Worm (Caenorhabditis elegans) whole organism, late embryonic: ENCODE measurements around the gene E02C12.12.
"Not testable (repeated sequence)": the region's sequence is repeated elsewhere in the genome, so short reads cannot be mapped to it uniquely, and the experiment has no call there.

Experiments
- K09A11.1 ChIP-seq: sonication (generic microtip); optimal IDR thresholded peaks from 2 replicates; lab custom pipeline; 2017; ENCODE audit warnings: antibody characterized with exemption, mild to moderate bottlenecking, missing genetic modification characterization, missing compliant biosample characterization; ENCODE audit not compliant: insufficient read depth
- Y22D7AL.16 ChIP-seq: sonication (generic microtip); optimal IDR thresholded peaks from 2 replicates; lab custom pipeline; 2016; ENCODE audit warnings: missing genetic modification characterization, missing compliant biosample characterization
- ama-1 ChIP-seq: fragments of 150-350 bp; optimal IDR thresholded peaks from 2 replicates; lab custom pipeline; 2014
- ceh-19 ChIP-seq: fragments of 200-800 bp; sonication (Bioruptor generic); optimal IDR thresholded peaks from 2 replicates; lab custom pipeline; 2018; ENCODE audit warnings: mild to moderate bottlenecking, missing genetic modification characterization, missing compliant biosample characterization
- ceh-22 ChIP-seq: sonication (generic microtip); optimal IDR thresholded peaks from 2 replicates; lab custom pipeline; 2017; ENCODE audit warnings: missing biosample characterization, missing genetic modification characterization
- ceh-24 ChIP-seq: sonication (generic microtip); optimal IDR thresholded peaks from 2 replicates; lab custom pipeline; 2016; ENCODE audit warnings: mild to moderate bottlenecking, missing genetic modification characterization, missing compliant biosample characterization
- ceh-31 ChIP-seq: sonication (generic microtip); optimal IDR thresholded peaks from 2 replicates; lab custom pipeline; 2016; ENCODE audit warnings: missing genetic modification characterization, missing compliant biosample characterization
- ceh-34 ChIP-seq: sonication (generic microtip); optimal IDR thresholded peaks from 2 replicates; lab custom pipeline; 2016; ENCODE audit warnings: mild to moderate bottlenecking, missing genetic modification characterization, missing compliant biosample characterization
- ceh-48 ChIP-seq: sonication (generic microtip); optimal IDR thresholded peaks from 2 replicates; lab custom pipeline; 2016; ENCODE audit warnings: missing genetic modification characterization, inconsistent platforms, missing compliant biosample characterization
- ceh-6 ChIP-seq: fragments of 200-800 bp; sonication (Bioruptor generic); optimal IDR thresholded peaks from 2 replicates; lab custom pipeline; 2018; ENCODE audit warnings: mild to moderate bottlenecking, missing genetic modification characterization, missing compliant biosample characterization
- ceh-9 ChIP-seq: sonication (generic microtip); optimal IDR thresholded peaks from 2 replicates; lab custom pipeline; 2016; ENCODE audit warnings: mild to moderate bottlenecking, missing genetic modification characterization, inconsistent platforms, missing compliant biosample characterization
- che-1 ChIP-seq: sonication (generic microtip); optimal IDR thresholded peaks from 2 replicates; lab custom pipeline; 2016; ENCODE audit warnings: mild to moderate bottlenecking, missing genetic modification characterization, missing compliant biosample characterization
- dmd-4 ChIP-seq: sonication (generic microtip); optimal IDR thresholded peaks from 2 replicates; lab custom pipeline; 2016; ENCODE audit warnings: borderline replicate concordance, missing genetic modification characterization, missing compliant biosample characterization
- dve-1 ChIP-seq: sonication (generic microtip); optimal IDR thresholded peaks from 2 replicates; lab custom pipeline; 2017; ENCODE audit warnings: antibody characterized with exemption, mild to moderate bottlenecking, missing genetic modification characterization, missing compliant biosample characterization
- elt-4 ChIP-seq: sonication (generic microtip); optimal IDR thresholded peaks from 2 replicates; lab custom pipeline; 2016; ENCODE audit warnings: missing genetic modification characterization, missing compliant biosample characterization
- ets-4 ChIP-seq: sonication (generic microtip); optimal IDR thresholded peaks from 2 replicates; lab custom pipeline; 2016; ENCODE audit warnings: missing genetic modification characterization, missing compliant biosample characterization
- fax-1 ChIP-seq: sonication (generic microtip); optimal IDR thresholded peaks from 2 replicates; lab custom pipeline; 2016; ENCODE audit warnings: missing genotype, missing genetic modification characterization, missing compliant biosample characterization
- fkh-10 ChIP-seq: fragments of 150-350 bp; optimal IDR thresholded peaks from 2 replicates; lab custom pipeline; 2014; ENCODE audit warnings: missing biosample characterization, missing genetic modification reagents, missing genetic modification characterization
- fkh-6 ChIP-seq: sonication (generic microtip); optimal IDR thresholded peaks from 2 replicates; lab custom pipeline; 2016; ENCODE audit warnings: missing genetic modification characterization, missing compliant biosample characterization
- gmeb-2 ChIP-seq: sonication (generic microtip); optimal IDR thresholded peaks from 2 replicates; lab custom pipeline; 2016; ENCODE audit warnings: missing genetic modification characterization, inconsistent platforms, missing compliant biosample characterization
- hlh-13 ChIP-seq: fragments of 200-800 bp; sonication (Bioruptor generic); optimal IDR thresholded peaks from 2 replicates; lab custom pipeline; 2018; ENCODE audit warnings: mild to moderate bottlenecking, missing genetic modification characterization, missing compliant biosample characterization
- hlh-15 ChIP-seq: sonication (generic microtip); optimal IDR thresholded peaks from 2 replicates; lab custom pipeline; 2016; ENCODE audit warnings: missing genetic modification characterization, missing compliant biosample characterization
- hlh-6 ChIP-seq: sonication (generic microtip); optimal IDR thresholded peaks from 2 replicates; lab custom pipeline; 2016; ENCODE audit warnings: missing genotype, missing genetic modification characterization, missing compliant biosample characterization
- lim-6 ChIP-seq: sonication (generic microtip); optimal IDR thresholded peaks from 2 replicates; lab custom pipeline; 2016; ENCODE audit warnings: missing genetic modification characterization, missing compliant biosample characterization
- lin-11 ChIP-seq: fragments of 200-800 bp; sonication (Bioruptor generic); optimal IDR thresholded peaks from 2 replicates; lab custom pipeline; 2018; ENCODE audit warnings: mild to moderate bottlenecking, missing genetic modification characterization, missing compliant biosample characterization
- mec-3 ChIP-seq: sonication (generic microtip); optimal IDR thresholded peaks from 2 replicates; lab custom pipeline; 2016; ENCODE audit warnings: borderline replicate concordance, missing genetic modification characterization, missing compliant biosample characterization
- odd-2 ChIP-seq: sonication (generic microtip); optimal IDR thresholded peaks from 2 replicates; lab custom pipeline; 2017; ENCODE audit warnings: antibody characterized with exemption, mild to moderate bottlenecking, missing genetic modification characterization, missing compliant biosample characterization
- pat-9 ChIP-seq: fragments of 200-800 bp; sonication (Bioruptor generic); optimal IDR thresholded peaks from 2 replicates; lab custom pipeline; 2018; ENCODE audit warnings: mild to moderate bottlenecking, missing genetic modification characterization, moderate library complexity, missing compliant biosample characterization
- pax-1 ChIP-seq: fragments of 150-350 bp; optimal IDR thresholded peaks from 2 replicates; lab custom pipeline; 2014; ENCODE audit warnings: missing biosample characterization, missing genetic modification characterization
- pha-2 ChIP-seq: sonication (generic microtip); optimal IDR thresholded peaks from 2 replicates; lab custom pipeline; 2017; ENCODE audit warnings: mild to moderate bottlenecking, missing genetic modification characterization, missing compliant biosample characterization
- rnt-1 ChIP-seq: sonication (generic microtip); optimal IDR thresholded peaks from 2 replicates; lab custom pipeline; 2016; ENCODE audit warnings: missing genetic modification characterization, missing compliant biosample characterization
- sox-2 ChIP-seq: fragments of 200-800 bp; sonication (Bioruptor generic); IDR thresholded peaks from 2 replicates; pipeline ENCODE4 v1.3.6; 2022; ENCODE audit warnings: missing genetic modification reagents, missing genetic modification characterization, missing compliant biosample characterization
- sox-4 ChIP-seq: sonication (generic microtip); optimal IDR thresholded peaks from 2 replicates; lab custom pipeline; 2017; ENCODE audit warnings: mild to moderate bottlenecking, missing genetic modification characterization, inconsistent platforms, missing compliant biosample characterization
- tbx-7 ChIP-seq: sonication (generic microtip); optimal IDR thresholded peaks from 2 replicates; lab custom pipeline; 2016; ENCODE audit warnings: missing genotype, missing genetic modification characterization, missing compliant biosample characterization
- ttx-3 ChIP-seq: sonication (generic microtip); optimal IDR thresholded peaks from 2 replicates; lab custom pipeline; 2016; ENCODE audit warnings: missing genetic modification reagents, missing genetic modification characterization, missing compliant biosample characterization
- unc-3 ChIP-seq, 2 experiments: fragments of 200-800 bp in 1 of 2; sonication (Bioruptor generic) in 1 of 2; sonication (generic microtip) in 1 of 2; conservative IDR thresholded peaks in 1 of 2; optimal IDR thresholded peaks in 1 of 2; 2 replicates each; pipeline versions ENCODE4 v1.3.6 to Lab custom; 2016 to 2022; ENCODE audit warnings: missing compliant biosample characterization in 2 of 2, missing genetic modification characterization in 2 of 2, missing genetic modification reagents in 1 of 2
- zip-5 ChIP-seq: sonication (generic microtip); optimal IDR thresholded peaks from 2 replicates; lab custom pipeline; 2016; ENCODE audit warnings: missing genetic modification characterization, missing compliant biosample characterization

Gene E02C12.12

ce11 chrV:9384359-9384758 lies 2.2 kb upstream of the E02C12.12 start:
- TF ChIP-seq ama-1 (lab: Kevin White, UChicago) (no peak), rnt-1 (tag; lab: Kevin White, UChicago) (no peak), lim-6 (tag; lab: Kevin White, UChicago) (no peak), pax-1 (tag; lab: Kevin White, UChicago) (no peak), ceh-6 (GFP tag; lab: Kevin White, UChicago) (no peak)
- TF ChIP-seq, all 69 proteins: peak for 0

- TF ChIP-seq K09A11.1 (no peak), sox-4 (tag; lab: Kevin White, UChicago) (no peak), tbx-7 (tag; lab: Kevin White, UChicago) (no peak), ceh-34 (no peak), che-1 (tag; lab: Kevin White, UChicago) (no peak), fkh-6 (no peak), rnt-1 (tag; lab: Kevin White, UChicago) (no peak), ets-4 (tag; lab: Kevin White, UChicago) (no peak), ceh-22 (tag; lab: Kevin White, UChicago) (no peak), unc-3 (GFP tag; conservative IDR thresholded peaks at IDR 0.05; lab: Robert Waterston, UW) (no peak), unc-3 (tag; optimal IDR thresholded peaks at IDR 0.05; lab: Kevin White, UChicago) (no peak), lin-11 (tag; lab: Kevin White, UChicago) (no peak)
Observed at ce11 chrV:9382538-9383328, 620 bp upstream of the E02C12.12 start.

ce11 chrV:9379808-9380207 lies 2.3 kb downstream of the E02C12.12 start, which contains the start of gene E02C12.11:
Gene E02C12.11 (minus strand): TSS chrV:9379908.
- not testable (repeated sequence) for TF ChIP-seq ceh-31, lim-6, fax-1 (tag; lab: Kevin White, UChicago)

- TF ChIP-seq fkh-10 (no peak), unc-3 (GFP tag; conservative IDR thresholded peaks at IDR 0.05; lab: Robert Waterston, UW) (no peak), unc-3 (tag; optimal IDR thresholded peaks at IDR 0.05; lab: Kevin White, UChicago) (no peak), che-1 (tag; lab: Kevin White, UChicago) (no peak), pat-9 (no peak), odd-2 (tag; lab: Kevin White, UChicago) (no peak), ceh-48 (tag; lab: Kevin White, UChicago) (no peak), lin-11 (tag; lab: Kevin White, UChicago) (no peak), ets-4 (tag; lab: Kevin White, UChicago) (no peak), mec-3 (tag; lab: Kevin White, UChicago) (no peak), dmd-4 (no peak), Y22D7AL.16 (tag; lab: Kevin White, UChicago) (no peak), dve-1 (tag; lab: Kevin White, UChicago) (no peak), hlh-15 (tag; lab: Kevin White, UChicago) (no peak), pax-1 (tag; lab: Kevin White, UChicago) (no peak), ttx-3 (no peak), hlh-13 (GFP tag; lab: Kevin White, UChicago) (no peak)
Observed at ce11 chrV:9378335-9378734, 3.8 kb downstream of the E02C12.12 start, which contains the start of gene E02C12.10. Gene E02C12.10 (minus strand): TSS chrV:9378409.

- TF ChIP-seq dmd-4 (no peak), dve-1 (tag; lab: Kevin White, UChicago) (no peak), unc-3 (GFP tag; conservative IDR thresholded peaks at IDR 0.05; lab: Robert Waterston, UW) (no peak), unc-3 (tag; optimal IDR thresholded peaks at IDR 0.05; lab: Kevin White, UChicago) (no peak), ets-4 (tag; lab: Kevin White, UChicago) (no peak), zip-5 (no peak), ceh-22 (tag; lab: Kevin White, UChicago) (no peak), fkh-6 (no peak), sox-2 (no peak), ceh-9 (tag; lab: Kevin White, UChicago) (no peak), che-1 (tag; lab: Kevin White, UChicago) (no peak), ceh-19 (GFP tag; lab: Kevin White, UChicago) (no peak), pha-2 (tag; lab: Kevin White, UChicago) (no peak), ceh-24 (tag; lab: Kevin White, UChicago) (no peak), elt-4 (tag; lab: Kevin White, UChicago) (no peak), hlh-6 (tag; lab: Kevin White, UChicago) (no peak), gmeb-2 (tag; lab: Kevin White, UChicago) (no peak), fax-1 (tag; lab: Kevin White, UChicago) (no peak)
Observed at ce11 chrV:9376417-9376816, 5.7 kb downstream of the E02C12.12 start, which contains the start of gene E02C12.19. Gene E02C12.19 (minus strand): TSS chrV:9376517.
